Worm (Caenorhabditis elegans): ENCODE data around the gene memi-1.

DNA sequence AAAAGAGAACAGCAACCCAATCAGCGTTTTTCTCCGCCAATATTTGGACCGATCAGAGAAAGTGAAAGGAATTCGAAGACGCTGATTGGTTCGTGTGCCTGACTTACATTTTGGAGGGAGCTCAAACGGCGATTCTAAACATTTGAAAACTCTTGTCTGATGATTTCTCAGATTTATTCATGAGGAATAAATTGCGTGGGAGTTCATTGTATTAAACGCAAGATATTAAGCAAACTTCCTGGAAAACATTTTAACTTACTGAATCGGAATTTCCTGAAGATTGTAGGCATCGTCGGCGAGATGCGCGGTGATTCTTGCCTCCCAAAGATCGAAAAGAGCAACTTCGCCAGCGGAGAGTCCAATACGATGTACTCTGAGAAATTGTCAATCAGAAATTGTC lies 35.7 kb downstream of the memi-1 start, which contains the start of gene K08F11.1:
- TF ChIP-seq fkh-10 (GFP tag; optimal IDR thresholded peaks at IDR 0.05) (no peak), pha-4 (tag; optimal IDR thresholded peaks at IDR 0.05) (no peak), jun-1 (tag; optimal IDR thresholded peaks at IDR 0.05) (no peak), ztf-11 (tag; optimal IDR thresholded peaks at IDR 0.05) (no peak), nhr-12 (tag; optimal IDR thresholded peaks at IDR 0.05) (no peak), zag-1 (tag; optimal IDR thresholded peaks at IDR 0.05) (no peak), elt-3 (tag; optimal IDR thresholded peaks at IDR 0.05) (no peak), nhr-77 (tag; optimal IDR thresholded peaks at IDR 0.05) (no peak), ceh-9 (tag; optimal IDR thresholded peaks at IDR 0.05) (no peak)
